Fruit fly (Drosophila melanogaster): ENCODE results near the gene CG44815.

Gene CG44815

dm6 chrX:9446162-9446561 lies at the start of gene CG44815:
TSS of gene CG44815 (minus strand) at chrX:9446212.
- TF ChIP-seq CG14655 (GFP tag; optimal IDR thresholded peaks at IDR 0.05) (peak; percentile 54), CG9948 (tag; optimal IDR thresholded peaks at IDR 0.05) (no peak), Ets98B (GFP tag; IDR thresholded peaks at IDR 0.05) (0 out of 2 replicates have a peak, but pooled peaks have one; percentile 9), CG8301 (tag; optimal IDR thresholded peaks at IDR 0.05) (peak; percentile 30), CG13204 (GFP tag; optimal IDR thresholded peaks at IDR 0.05) (no peak), CG4496 (GFP tag; IDR thresholded peaks at IDR 0.05) (peak; percentile 50; the same call in 2 of the 3 replicates)

dm6 chrX:9494103-9494502 lies 48.1 kb upstream of the CG44815 start:
- TF ChIP-seq CG13204 (GFP tag; optimal IDR thresholded peaks at IDR 0.05) (no peak), CG14655 (GFP tag; optimal IDR thresholded peaks at IDR 0.05) (peak; percentile 4)

dm6 chrX:9486802-9487201 lies 40.8 kb upstream of the CG44815 start:
- TF ChIP-seq CG4496 (GFP tag; IDR thresholded peaks at IDR 0.05) (peak; percentile 86), CG15710 (tag; optimal IDR thresholded peaks at IDR 0.05) (peak; percentile 17), CG34367 (tag; optimal IDR thresholded peaks at IDR 0.05) (peak; percentile 34), CG9948 (tag; optimal IDR thresholded peaks at IDR 0.05) (peak; percentile 46), Ets98B (GFP tag; IDR thresholded peaks at IDR 0.05) (peak; percentile 77), CG17806 (tag; optimal IDR thresholded peaks at IDR 0.05) (peak; percentile 56), rn (GFP tag; IDR thresholded peaks at IDR 0.05) (peak; percentile 53), CG14655 (GFP tag; optimal IDR thresholded peaks at IDR 0.05) (peak; percentile 76), CG10348 (GFP tag; IDR thresholded peaks at IDR 0.05) (no peak), Pif1A (GFP tag; optimal IDR thresholded peaks at IDR 0.05) (peak; percentile 66), CG13204 (GFP tag; optimal IDR thresholded peaks at IDR 0.05) (no peak), CG8301 (tag; optimal IDR thresholded peaks at IDR 0.05) (peak; percentile 69), Pif1B (GFP tag; optimal IDR thresholded peaks at IDR 0.05) (peak; percentile 22), D1 (tag; optimal IDR thresholded peaks at IDR 0.05) (no peak), Snoo (tag; optimal IDR thresholded peaks at IDR 0.05) (peak; percentile 43), fd96Ca (GFP tag; IDR thresholded peaks at IDR 0.05) (peak; percentile 86), CG12605 (GFP tag; IDR thresholded peaks at IDR 0.05) (peak; percentile 68), CG32121 (GFP tag; IDR thresholded peaks at IDR 0.05) (peak; percentile 71), CG8159 (tag; optimal IDR thresholded peaks at IDR 0.05) (peak; percentile 36), gl (tag; optimal IDR thresholded peaks at IDR 0.05) (no peak), EcR (GFP tag; optimal IDR thresholded peaks at IDR 0.05) (no peak)

dm6 chrX:9485899-9486298 lies 39.9 kb upstream of the CG44815 start:
- TF ChIP-seq CG13204 (GFP tag; optimal IDR thresholded peaks at IDR 0.05) (no peak), CG14655 (GFP tag; optimal IDR thresholded peaks at IDR 0.05) (peak; percentile 10)

- TF ChIP-seq Pif1B (GFP tag; optimal IDR thresholded peaks at IDR 0.05) (no peak), CG4496 (GFP tag; IDR thresholded peaks at IDR 0.05) (0 out of 3 replicates have a peak, but pooled peaks have one; percentile 13)
These were observed 39.2 kb upstream of the CG44815 start for dm6 chrX:9485175-9485574.

- TF ChIP-seq CG34367 (tag; optimal IDR thresholded peaks at IDR 0.05) (no peak), Pif1A (GFP tag; optimal IDR thresholded peaks at IDR 0.05) (no peak), CG12605 (GFP tag; IDR thresholded peaks at IDR 0.05) (peak; percentile 15; the same call in 1 of the 2 replicates), EcR (GFP tag; optimal IDR thresholded peaks at IDR 0.05) (peak; percentile 97), CG4496 (GFP tag; IDR thresholded peaks at IDR 0.05) (peak; percentile 29; the same call in 1 of the 3 replicates), CG8159 (tag; optimal IDR thresholded peaks at IDR 0.05) (no peak), Snoo (tag; optimal IDR thresholded peaks at IDR 0.05) (no peak), CG17806 (tag; optimal IDR thresholded peaks at IDR 0.05) (no peak), CG13204 (GFP tag; optimal IDR thresholded peaks at IDR 0.05) (peak; percentile 22), Ets98B (GFP tag; IDR thresholded peaks at IDR 0.05) (peak; percentile 32; the same call in 1 of the 2 replicates), fd96Ca (GFP tag; IDR thresholded peaks at IDR 0.05) (0 out of 3 replicates have a peak, but pooled peaks have one; percentile 42)
These were observed 37.6 kb upstream of the CG44815 start for dm6 chrX:9483613-9484012.

- TF ChIP-seq D1 (tag; optimal IDR thresholded peaks at IDR 0.05): no peak
- TF ChIP-seq CG14655 (GFP tag; optimal IDR thresholded peaks at IDR 0.05): no peak
- TF ChIP-seq CG4496 (GFP tag; IDR thresholded peaks at IDR 0.05): no peak
- no peak for TF ChIP-seq CG32121 (GFP tag; IDR thresholded peaks at IDR 0.05)
- no peak for TF ChIP-seq CG9948 (tag; optimal IDR thresholded peaks at IDR 0.05)
- TF ChIP-seq CG8159 (tag; optimal IDR thresholded peaks at IDR 0.05): no peak
- TF ChIP-seq EcR (GFP tag; optimal IDR thresholded peaks at IDR 0.05): no peak
- no peak for TF ChIP-seq Pif1A (GFP tag; optimal IDR thresholded peaks at IDR 0.05)
- no peak for TF ChIP-seq fd96Ca (GFP tag; IDR thresholded peaks at IDR 0.05)
- no peak for TF ChIP-seq Snoo (tag; optimal IDR thresholded peaks at IDR 0.05)
- TF ChIP-seq CG17806 (tag; optimal IDR thresholded peaks at IDR 0.05): no peak
- no peak for TF ChIP-seq CG15710 (tag; optimal IDR thresholded peaks at IDR 0.05)
These were observed 32.7 kb upstream of the CG44815 start for dm6 chrX:9478756-9479155.

Data from whole organism, pupa.